Worm (Caenorhabditis elegans): Measurements from ENCODE around the gene col-81.

Gene col-81

DNA sequence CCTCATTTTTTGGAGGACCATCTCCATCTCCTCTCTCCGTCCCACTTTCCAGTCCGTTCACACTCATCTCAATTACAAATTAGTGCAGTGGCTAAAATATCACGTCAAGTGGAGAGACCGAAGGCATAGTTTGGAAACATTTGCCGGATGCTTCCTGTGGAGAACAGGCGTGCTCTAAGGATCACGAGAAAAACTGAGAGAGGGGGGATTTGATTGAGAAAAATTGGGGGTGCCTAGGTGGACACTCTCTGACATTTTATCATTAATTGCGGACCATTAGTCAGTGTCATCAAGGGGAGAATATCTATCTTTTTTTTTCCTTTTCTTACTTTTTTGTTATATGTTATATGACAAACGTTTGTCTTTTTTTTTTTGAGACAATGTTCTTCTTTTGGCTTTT, 31.6 kb downstream of the col-81 start:
- TF ChIP-seq unc-62 (GFP tag; optimal IDR thresholded peaks at IDR 0.05), result peak; percentile 60
- no peak for TF ChIP-seq elt-1 (tag; optimal IDR thresholded peaks at IDR 0.05; ENCODE audit: borderline replicate concordance, insufficient read depth)
- TF ChIP-seq sem-2 (GFP tag; optimal IDR thresholded peaks at IDR 0.05), result no peak
- peak; percentile 78 for TF ChIP-seq hlh-1 (tag; optimal IDR thresholded peaks at IDR 0.05)

DNA sequence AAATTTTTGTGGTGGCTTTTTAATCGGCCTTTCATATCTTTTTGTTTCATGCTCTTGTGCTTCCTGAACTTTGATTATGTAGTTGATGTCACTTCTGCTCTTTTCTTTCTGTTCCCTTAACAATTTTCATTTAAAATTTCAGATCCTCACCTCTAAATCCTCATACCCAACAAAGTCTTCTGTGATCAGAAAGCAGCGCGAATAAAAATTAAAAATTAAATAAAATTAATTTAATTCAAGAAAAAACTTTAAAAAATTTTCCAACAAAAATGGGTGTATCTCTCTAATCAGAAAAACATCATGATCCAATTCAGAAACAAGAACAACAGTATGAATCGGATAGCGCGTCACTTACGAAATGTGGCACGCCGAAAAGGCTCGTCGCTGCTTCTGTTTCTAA, 38.3 kb downstream of the col-81 start, which contains the start of gene ptp-3:
TSS of gene ptp-3 (plus strand) at position 301 of the 400 bp plus-strand sequence.
- no peak for TF ChIP-seq ceh-83 (GFP tag; optimal IDR thresholded peaks at IDR 0.05)
- TF ChIP-seq tbx-8 (GFP tag; optimal IDR thresholded peaks at IDR 0.05), result no peak
- no peak for TF ChIP-seq mab-5 (tag; optimal IDR thresholded peaks at IDR 0.05)
- TF ChIP-seq elt-3 (tag; optimal IDR thresholded peaks at IDR 0.05), result no peak
- no peak for TF ChIP-seq zip-8 (tag; optimal IDR thresholded peaks at IDR 0.05)
- TF ChIP-seq lin-32 (GFP tag; optimal IDR thresholded peaks at IDR 0.05), result no peak
- no peak for TF ChIP-seq snpc-4 (tag; optimal IDR thresholded peaks at IDR 0.05)
- TF ChIP-seq nhr-237 (tag; optimal IDR thresholded peaks at IDR 0.05), result no peak
- TF ChIP-seq sptf-1 (tag; optimal IDR thresholded peaks at IDR 0.05), result no peak
- TF ChIP-seq nhr-2 (tag; optimal IDR thresholded peaks at IDR 0.05), result no peak
- no peak for TF ChIP-seq ztf-11 (tag; optimal IDR thresholded peaks at IDR 0.05)
- no peak for TF ChIP-seq ceh-43 (GFP tag; optimal IDR thresholded peaks at IDR 0.05)
- TF ChIP-seq pha-4 (tag; optimal IDR thresholded peaks at IDR 0.05), result no peak
- TF ChIP-seq elt-1 (tag; optimal IDR thresholded peaks at IDR 0.05; ENCODE audit: borderline replicate concordance, insufficient read depth), result no peak
- no peak for TF ChIP-seq M03D4.4 (tag; optimal IDR thresholded peaks at IDR 0.05)
- TF ChIP-seq flh-1 (GFP tag; optimal IDR thresholded peaks at IDR 0.05), result no peak
- TF ChIP-seq bed-3 (GFP tag; optimal IDR thresholded peaks at IDR 0.05), result no peak

DNA sequence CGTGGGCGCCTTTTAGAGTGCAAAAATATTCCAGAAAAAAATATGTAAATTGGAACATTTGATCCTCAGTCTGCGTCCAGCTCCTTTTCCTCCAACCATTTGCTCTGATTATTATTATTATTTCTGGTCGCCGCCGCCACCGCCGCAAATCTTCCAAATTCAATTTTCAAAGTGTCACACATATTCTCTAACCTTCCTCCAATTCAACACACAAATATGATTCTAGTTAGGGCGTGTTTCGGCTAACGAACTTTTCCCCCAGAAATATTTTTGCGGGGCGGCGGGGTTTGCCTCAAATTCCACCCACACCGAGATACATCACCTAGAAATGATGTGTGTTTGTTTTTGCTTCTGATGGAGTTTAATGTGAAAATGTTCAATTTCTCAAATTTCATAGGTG, 41.9 kb downstream of the col-81 start:
- TF ChIP-seq ces-1 (GFP tag; optimal IDR thresholded peaks at IDR 0.05) (peak; percentile 72), lin-13 (tag; optimal IDR thresholded peaks at IDR 0.05) (no peak)

DNA sequence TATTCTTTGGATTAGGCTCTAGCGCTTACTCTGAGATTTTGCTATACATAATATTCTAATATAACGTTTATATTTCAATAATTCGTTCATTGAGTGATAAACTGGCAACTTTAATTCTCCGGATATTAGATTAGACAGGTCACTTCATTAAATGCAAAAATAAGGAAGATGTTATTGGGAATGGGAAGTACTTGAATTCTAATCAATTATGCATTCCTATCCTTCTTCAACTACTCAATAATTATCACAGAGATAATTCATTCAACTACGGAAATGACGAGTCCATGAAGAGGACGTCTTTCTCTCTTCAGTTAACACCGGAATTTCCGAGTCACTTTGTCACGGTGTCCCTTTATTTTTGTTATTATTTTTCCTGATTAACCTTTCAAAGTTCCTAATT, 42.9 kb downstream of the col-81 start:
- no peak for TF ChIP-seq nhr-28 (tag; optimal IDR thresholded peaks at IDR 0.05)
- peak; percentile 50 for TF ChIP-seq ces-1 (GFP tag; optimal IDR thresholded peaks at IDR 0.05)

DNA sequence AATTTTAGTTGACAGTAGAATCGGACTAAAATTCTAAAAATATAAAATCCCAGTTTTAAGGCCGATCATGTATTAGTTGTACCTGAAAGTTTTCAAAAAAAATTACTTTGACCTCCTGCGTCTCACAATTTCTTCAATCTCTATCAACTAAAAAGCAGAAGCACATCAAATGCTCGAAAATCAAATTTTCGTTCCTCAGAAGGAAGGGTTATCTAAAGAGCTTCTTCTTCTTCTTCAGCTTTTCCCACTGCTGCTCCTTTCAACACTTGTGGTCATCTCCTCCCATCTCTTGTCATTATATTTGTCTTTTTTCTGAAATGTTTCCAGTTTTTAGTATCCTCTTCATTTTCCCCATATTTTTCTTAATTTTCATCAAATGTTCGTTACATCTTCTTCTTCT, 48.8 kb downstream of the col-81 start:
- no peak for TF ChIP-seq nhr-2 (tag; optimal IDR thresholded peaks at IDR 0.05)
- TF ChIP-seq elt-3 (tag; optimal IDR thresholded peaks at IDR 0.05), result no peak
- peak; percentile 71 for TF ChIP-seq ces-1 (GFP tag; optimal IDR thresholded peaks at IDR 0.05)
- no peak for TF ChIP-seq unc-120 (tag; optimal IDR thresholded peaks at IDR 0.05; ENCODE audit: poor library complexity, severe bottlenecking)
